Fruit fly (Drosophila melanogaster) Kc167 (cell line): Measurements from ENCODE around the gene CG45002.

Source experiments
- Myc ChIP-seq: fragments of >200 bp; optimal IDR thresholded peaks from 2 replicates; lab custom pipeline; 2017; ENCODE audit warnings: missing external identifiers
- Sin3A ChIP-seq: fragments of >200 bp; optimal IDR thresholded peaks from 2 replicates; lab custom pipeline; 2018; ENCODE audit warnings: missing external identifiers
- h ChIP-seq: fragments of >200 bp; optimal IDR thresholded peaks from 3 replicates; lab custom pipeline; 2018; ENCODE audit warnings: missing external identifiers
- psq ChIP-seq: fragments of >200 bp; optimal IDR thresholded peaks from 2 replicates; lab custom pipeline; 2017; ENCODE audit warnings: missing external identifiers
- ttk ChIP-seq: sonication (Bioruptor generic); optimal IDR thresholded peaks from 2 replicates; lab custom pipeline; 2017; ENCODE audit warnings: missing external identifiers

DNA sequence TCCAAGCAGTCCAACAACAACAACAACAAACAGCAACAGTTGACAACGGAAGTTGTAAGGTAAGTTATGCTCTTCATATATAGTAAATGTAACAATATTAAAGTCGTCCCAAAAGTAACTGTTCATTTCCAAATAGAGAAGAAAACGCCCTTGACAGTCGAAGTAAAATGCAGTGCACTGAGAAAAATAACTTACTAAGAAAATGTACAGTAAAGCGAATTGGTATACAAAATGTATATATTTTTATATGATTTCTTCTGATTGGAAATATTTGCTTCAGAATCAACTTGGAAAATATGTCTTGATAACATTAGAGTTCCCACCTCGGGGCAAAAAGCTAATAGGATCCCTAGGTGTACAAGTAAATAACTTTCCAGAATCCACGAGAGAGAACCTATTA, 41.5 kb upstream of the CG45002 start:
- TF ChIP-seq Myc (no peak), ttk (no peak), psq (lab: Kevin White, UChicago) (no peak), h (no peak), Sin3A (no peak)
